Worm (Caenorhabditis elegans) whole organism, late embryonic: ENCODE measurements around the gene nsy-7.

ENCODE experiments used
- C38D4.7 ChIP-seq: fragments of 200-800 bp; sonication (Bioruptor generic); optimal IDR thresholded peaks from 2 replicates; lab custom pipeline; 2018; ENCODE audit warnings: mild to moderate bottlenecking, missing genetic modification characterization, moderate library complexity, missing compliant biosample characterization
- K09A11.1 ChIP-seq: sonication (generic microtip); optimal IDR thresholded peaks from 2 replicates; lab custom pipeline; 2017; ENCODE audit warnings: antibody characterized with exemption, mild to moderate bottlenecking, missing genetic modification characterization, missing compliant biosample characterization; ENCODE audit not compliant: insufficient read depth
- fkh-10 ChIP-seq: fragments of 150-350 bp; optimal IDR thresholded peaks from 2 replicates; lab custom pipeline; 2014; ENCODE audit warnings: missing biosample characterization, missing genetic modification reagents, missing genetic modification characterization
- fkh-6 ChIP-seq: sonication (generic microtip); optimal IDR thresholded peaks from 2 replicates; lab custom pipeline; 2016; ENCODE audit warnings: missing genetic modification characterization, missing compliant biosample characterization
- hlh-8 ChIP-seq: sonication (generic microtip); optimal IDR thresholded peaks from 2 replicates; lab custom pipeline; 2016; ENCODE audit warnings: missing genotype, missing genetic modification characterization, missing compliant biosample characterization
- pax-1 ChIP-seq: fragments of 150-350 bp; optimal IDR thresholded peaks from 2 replicates; lab custom pipeline; 2014; ENCODE audit warnings: missing biosample characterization, missing genetic modification characterization
- rnt-1 ChIP-seq: sonication (generic microtip); optimal IDR thresholded peaks from 2 replicates; lab custom pipeline; 2016; ENCODE audit warnings: missing genetic modification characterization, missing compliant biosample characterization
- syd-9 ChIP-seq: sonication (generic microtip); optimal IDR thresholded peaks from 2 replicates; lab custom pipeline; 2016; ENCODE audit warnings: mild to moderate bottlenecking, missing genetic modification characterization, moderate library complexity, missing compliant biosample characterization

DNA sequence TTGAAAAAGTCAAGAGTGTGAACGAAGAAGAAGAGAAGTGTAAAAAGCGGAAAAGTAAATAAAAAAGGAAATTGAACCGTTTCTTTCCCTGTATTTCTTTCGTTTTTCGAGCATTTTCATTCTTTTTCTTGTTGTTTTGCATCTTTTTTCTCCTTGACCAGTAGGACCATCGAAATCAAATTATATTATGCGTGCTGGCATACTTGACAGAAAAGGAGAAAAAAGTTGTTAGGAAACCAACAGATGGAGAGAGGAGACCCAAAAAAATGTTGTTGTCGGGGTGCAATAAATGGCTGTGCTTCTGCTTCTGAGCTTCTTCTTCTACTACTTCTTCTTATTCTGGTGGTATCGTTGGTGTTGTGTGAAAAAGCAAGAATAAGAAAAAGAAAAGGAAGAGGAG, 32.5 kb downstream of the nsy-7 start:
- TF ChIP-seq pax-1 (no peak), syd-9 (tag; lab: Kevin White, UChicago) (no peak), fkh-6 (tag; lab: Kevin White, UChicago) (no peak), fkh-10 (no peak), hlh-8 (no peak), C38D4.7 (GFP tag; lab: Kevin White, UChicago) (no peak), K09A11.1 (tag; lab: Kevin White, UChicago) (no peak), rnt-1 (no peak)
